Fruit fly (Drosophila melanogaster) whole organism, embryonic: ENCODE measurements around the gene CG34176.

Experiments used
- Antp ChIP-seq: fragments of 200-800 bp; sonication (Bioruptor generic); optimal IDR thresholded peaks from 3 replicates; lab custom pipeline; 2016; ENCODE audit warnings: missing biosample characterization, missing genetic modification characterization
- Awh ChIP-seq: fragments of 200-800 bp; sonication (Bioruptor generic); IDR thresholded peaks from 2 replicates; pipeline ENCODE4, ENCODE4 v1.3.6; 2022; ENCODE audit warnings: missing biosample characterization, missing genetic modification characterization
- CG10321 ChIP-seq: fragments of 200-800 bp; sonication (Bioruptor generic); IDR thresholded peaks from 2 replicates; pipeline ENCODE4 v1.3.6; 2022; ENCODE audit warnings: missing biosample characterization, missing genetic modification characterization
- CG10431 ChIP-seq: fragments of 200-800 bp; sonication (Bioruptor generic); optimal IDR thresholded peaks from 3 replicates; lab custom pipeline; 2018; ENCODE audit warnings: missing biosample characterization, mild to moderate bottlenecking, missing genetic modification characterization
- CG12071 ChIP-seq: fragments of 200-800 bp; sonication (Bioruptor generic); optimal IDR thresholded peaks from 3 replicates; lab custom pipeline; 2018; ENCODE audit warnings: missing biosample characterization, mild to moderate bottlenecking, missing genetic modification characterization
- CG13296 ChIP-seq: fragments of 200-800 bp; sonication (Bioruptor generic); optimal IDR thresholded peaks from 3 replicates; lab custom pipeline; 2018; ENCODE audit warnings: missing biosample characterization, mild to moderate bottlenecking, missing genetic modification characterization
- CG13424 ChIP-seq: fragments of 200-800 bp; sonication (Bioruptor generic); optimal IDR thresholded peaks from 2 replicates; lab custom pipeline; 2019; ENCODE audit warnings: missing biosample characterization, mild to moderate bottlenecking, missing genetic modification characterization, moderate library complexity
- CG13775 ChIP-seq: fragments of 200-800 bp; sonication (Bioruptor generic); optimal IDR thresholded peaks from 3 replicates; lab custom pipeline; 2017; ENCODE audit warnings: missing biosample characterization, mild to moderate bottlenecking, missing genetic modification characterization
- CG16863 ChIP-seq: fragments of 200-800 bp; sonication (Bioruptor generic); optimal IDR thresholded peaks from 3 replicates; lab custom pipeline; 2016; ENCODE audit warnings: missing biosample characterization, missing genetic modification characterization
- CG17186 ChIP-seq: fragments of 200-800 bp; sonication (Bioruptor generic); optimal IDR thresholded peaks from 3 replicates; lab custom pipeline; 2017; ENCODE audit warnings: missing biosample characterization, missing genetic modification reagents, missing genetic modification characterization
- CG2116 ChIP-seq: fragments of 200-800 bp; sonication (Bioruptor generic); optimal IDR thresholded peaks from 3 replicates; lab custom pipeline; 2018; ENCODE audit warnings: missing biosample characterization, mild to moderate bottlenecking, missing genetic modification characterization
- CG2678 ChIP-seq: fragments of 200-800 bp; sonication (Bioruptor generic); optimal IDR thresholded peaks from 3 replicates; lab custom pipeline; 2019; ENCODE audit warnings: missing biosample characterization, mild to moderate bottlenecking, missing genetic modification characterization, moderate library complexity
- CG2889 ChIP-seq: fragments of 200-800 bp; sonication (Bioruptor generic); IDR thresholded peaks from 3 replicates; pipeline ENCODE4 v1.3.6; 2022; ENCODE audit warnings: missing biosample characterization, missing genetic modification characterization
- CG34376 ChIP-seq: fragments of 200-800 bp; sonication (Bioruptor generic); optimal IDR thresholded peaks from 2 replicates; lab custom pipeline; 2018; ENCODE audit warnings: missing biosample characterization, mild to moderate bottlenecking, missing genetic modification characterization
- CG4328 ChIP-seq: fragments of 200-800 bp; sonication (Bioruptor generic); optimal IDR thresholded peaks from 3 replicates; lab custom pipeline; 2017; ENCODE audit warnings: missing biosample characterization, missing genetic modification reagents, missing genetic modification characterization
- CG6765 ChIP-seq: fragments of 200-800 bp; sonication (Bioruptor generic); optimal IDR thresholded peaks from 3 replicates; lab custom pipeline; 2017; ENCODE audit warnings: missing biosample characterization, mild to moderate bottlenecking, missing genetic modification characterization
- Dek ChIP-seq: fragments of 200-800 bp; sonication (Bioruptor generic); optimal IDR thresholded peaks from 3 replicates; lab custom pipeline; 2019; ENCODE audit warnings: missing biosample characterization, mild to moderate bottlenecking, missing genetic modification characterization, moderate library complexity
- Dip2 ChIP-seq: fragments of 200-800 bp; sonication (Bioruptor generic); IDR thresholded peaks from 2 replicates; pipeline ENCODE4 v1.3.6; 2022; ENCODE audit warnings: missing biosample characterization, missing genetic modification characterization
- Doc3 ChIP-seq: fragments of 200-800 bp; sonication (Bioruptor generic); IDR thresholded peaks from 3 replicates; pipeline ENCODE4 v1.3.6; 2022; ENCODE audit warnings: missing biosample characterization, missing genetic modification characterization; ENCODE audit not compliant: partially characterized antibody
- Ets97D ChIP-seq: fragments of 200-800 bp; sonication (Bioruptor generic); optimal IDR thresholded peaks from 3 replicates; lab custom pipeline; 2016; ENCODE audit warnings: missing biosample characterization, missing genetic modification characterization
- Hr51 ChIP-seq, 2 experiments: fragments of 200-800 bp; sonication (Bioruptor generic); optimal IDR thresholded peaks; 2 replicates in 1 of 2; 3 replicates in 1 of 2; lab custom pipeline; 2016 to 2018; ENCODE audit warnings: missing biosample characterization in 2 of 2, missing genetic modification characterization in 2 of 2, mild to moderate bottlenecking in 1 of 2, moderate library complexity in 1 of 2
- MBD-R2 ChIP-seq: fragments of 200-800 bp; sonication (Bioruptor generic); IDR thresholded peaks from 2 replicates; pipeline ENCODE4 v1.3.6; 2022; ENCODE audit warnings: missing biosample characterization, missing genetic modification characterization
- NfI ChIP-seq: fragments of 200-800 bp; sonication (Bioruptor generic); optimal IDR thresholded peaks from 3 replicates; lab custom pipeline; 2018; ENCODE audit warnings: missing biosample characterization, mild to moderate bottlenecking, missing genetic modification characterization, moderate library complexity
- Oli ChIP-seq: fragments of 200-800 bp; sonication (Bioruptor generic); optimal IDR thresholded peaks from 2 replicates; lab custom pipeline; 2018; ENCODE audit warnings: missing biosample characterization, mild to moderate bottlenecking, missing genetic modification characterization, moderate library complexity
- Opbp ChIP-seq: fragments of 200-800 bp; sonication (Bioruptor generic); IDR thresholded peaks from 3 replicates; pipeline ENCODE4 v1.3.6; 2022; ENCODE audit warnings: missing biosample characterization, missing genetic modification characterization; ENCODE audit not compliant: partially characterized antibody
- Taf1 ChIP-seq: fragments of 200-800 bp; sonication (Bioruptor generic); IDR thresholded peaks from 2 replicates; pipeline ENCODE4 v1.3.6; 2022; ENCODE audit warnings: missing biosample characterization, missing genetic modification characterization
- abd-A ChIP-seq: fragments of 200-800 bp; sonication (Bioruptor generic); optimal IDR thresholded peaks from 3 replicates; lab custom pipeline; 2019; ENCODE audit warnings: missing biosample characterization, mild to moderate bottlenecking, missing genetic modification characterization, moderate library complexity
- amos ChIP-seq: fragments of 200-800 bp; sonication (Bioruptor generic); IDR thresholded peaks from 2 replicates; pipeline ENCODE4 v1.3.6; 2022; ENCODE audit warnings: missing biosample characterization, missing genetic modification characterization; ENCODE audit not compliant: partially characterized antibody
- ase ChIP-seq: fragments of 200-800 bp; sonication (Bioruptor generic); IDR thresholded peaks from 3 replicates; pipeline ENCODE4 v1.3.6; 2022; ENCODE audit warnings: missing biosample characterization, missing genetic modification characterization
- caup ChIP-seq: fragments of 200-800 bp; sonication (Bioruptor generic); optimal IDR thresholded peaks from 3 replicates; lab custom pipeline; 2017; ENCODE audit warnings: missing biosample characterization, mild to moderate bottlenecking, missing genetic modification characterization, moderate library complexity; ENCODE audit not compliant: severe bottlenecking
- crol ChIP-seq: fragments of 200-800 bp; sonication (Bioruptor generic); IDR thresholded peaks from 2 replicates; pipeline ENCODE4 v1.3.6; 2022; ENCODE audit warnings: missing biosample characterization, missing genetic modification characterization
- dmrt11E ChIP-seq: fragments of 200-800 bp; sonication (Bioruptor generic); optimal IDR thresholded peaks from 3 replicates; lab custom pipeline; 2018; ENCODE audit warnings: missing biosample characterization, mild to moderate bottlenecking, missing genetic modification characterization, moderate library complexity
- fd102C ChIP-seq: fragments of 200-800 bp; sonication (Bioruptor generic); optimal IDR thresholded peaks from 2 replicates; lab custom pipeline; 2018; ENCODE audit warnings: missing biosample characterization, mild to moderate bottlenecking, missing genetic modification characterization, moderate library complexity
- fd64A ChIP-seq: fragments of 200-800 bp; sonication (Bioruptor generic); optimal IDR thresholded peaks from 3 replicates; lab custom pipeline; 2018; ENCODE audit warnings: missing biosample characterization, mild to moderate bottlenecking, missing genetic modification characterization
- gce ChIP-seq: fragments of 200-800 bp; sonication (Bioruptor generic); IDR thresholded peaks from 3 replicates; pipeline ENCODE4 v1.3.6; 2022; ENCODE audit warnings: missing biosample characterization, missing genetic modification characterization
- ind ChIP-seq: fragments of 200-800 bp; sonication (Bioruptor generic); optimal IDR thresholded peaks from 3 replicates; lab custom pipeline; 2016; ENCODE audit warnings: missing biosample characterization, missing genetic modification characterization
- jing ChIP-seq: fragments of 200-800 bp; sonication (Bioruptor generic); optimal IDR thresholded peaks from 2 replicates; lab custom pipeline; 2018; ENCODE audit warnings: missing biosample characterization, mild to moderate bottlenecking, missing genetic modification characterization
- jumu ChIP-seq: fragments of 200-800 bp; sonication (Bioruptor generic); optimal IDR thresholded peaks from 3 replicates; lab custom pipeline; 2016; ENCODE audit warnings: missing biosample characterization, missing genetic modification characterization
- nom ChIP-seq: fragments of 200-800 bp; sonication (Bioruptor generic); optimal IDR thresholded peaks from 2 replicates; lab custom pipeline; 2017; ENCODE audit warnings: missing biosample characterization, missing genetic modification characterization, mild to moderate bottlenecking, moderate library complexity, missing genetic modification reagents
- org-1 ChIP-seq: fragments of 200-800 bp; sonication (Bioruptor generic); optimal IDR thresholded peaks from 2 replicates; lab custom pipeline; 2017; ENCODE audit warnings: missing biosample characterization, missing genetic modification characterization
- pzg ChIP-seq: fragments of 200-800 bp; sonication (Bioruptor generic); optimal IDR thresholded peaks from 3 replicates; lab custom pipeline; 2018; ENCODE audit warnings: missing biosample characterization, mild to moderate bottlenecking, missing genetic modification characterization, moderate library complexity
- schlank ChIP-seq: fragments of 200-800 bp; sonication (Bioruptor generic); optimal IDR thresholded peaks from 2 replicates; lab custom pipeline; 2018; ENCODE audit warnings: missing biosample characterization, mild to moderate bottlenecking, missing genetic modification characterization
- sima ChIP-seq: fragments of 200-800 bp; sonication (Bioruptor generic); optimal IDR thresholded peaks from 2 replicates; lab custom pipeline; 2016; ENCODE audit warnings: missing biosample characterization, missing genetic modification characterization
- sisA ChIP-seq: fragments of 200-800 bp; sonication (Bioruptor generic); IDR thresholded peaks from 2 replicates; pipeline ENCODE4 v1.3.6; 2022; ENCODE audit warnings: missing biosample characterization, missing genetic modification characterization
- sr ChIP-seq: fragments of 200-800 bp; sonication (Bioruptor generic); IDR thresholded peaks from 3 replicates; pipeline ENCODE4 v1.3.6; 2022; ENCODE audit warnings: missing biosample characterization, missing genetic modification characterization
- sug ChIP-seq: fragments of 200-800 bp; optimal IDR thresholded peaks from 2 replicates; lab custom pipeline; 2019; ENCODE audit warnings: missing biosample characterization, mild to moderate bottlenecking, missing genetic modification characterization, moderate library complexity
- tap ChIP-seq: fragments of 200-800 bp; optimal IDR thresholded peaks from 3 replicates; lab custom pipeline; 2019; ENCODE audit warnings: missing biosample characterization, mild to moderate bottlenecking, missing genetic modification characterization, moderate library complexity
- unpg ChIP-seq: fragments of 200-800 bp; sonication (Bioruptor generic); optimal IDR thresholded peaks from 3 replicates; lab custom pipeline; 2018; ENCODE audit warnings: missing biosample characterization, mild to moderate bottlenecking, missing genetic modification characterization, moderate library complexity

The CG34176 gene

dm6 chr2L:4053421-4054091, 49.7 kb downstream of the CG34176 start (continued):
- no peak for TF ChIP-seq CG34376 (GFP tag; lab: Kevin White, UChicago)
- TF ChIP-seq CG12071 (GFP tag; lab: Kevin White, UChicago), result no peak
- no peak for TF ChIP-seq sug (tag; lab: Kevin White, UChicago)
- TF ChIP-seq Antp (GFP tag; lab: Kevin White, UChicago), result no peak
- no peak for TF ChIP-seq amos (GFP tag; lab: Robert Waterston, UW)
- TF ChIP-seq Opbp, result no peak
- peak; percentile 7 for TF ChIP-seq caup
- TF ChIP-seq CG4328 (GFP tag; lab: Kevin White, UChicago), result peak; percentile 2
- TF ChIP-seq ind (GFP tag; lab: Kevin White, UChicago), result peak; percentile 32
- TF ChIP-seq sima, result no peak
- no peak for TF ChIP-seq pzg (GFP tag; lab: Kevin White, UChicago)
- no peak for TF ChIP-seq sr (GFP tag; lab: Robert Waterston, UW)
- TF ChIP-seq NfI (GFP tag; lab: Kevin White, UChicago), result peak; percentile 7
- TF ChIP-seq jumu (GFP tag; lab: Kevin White, UChicago), result peak; percentile 1
- peak; percentile 50; the same call in 1 of the 2 replicates for TF ChIP-seq crol (GFP tag; lab: Robert Waterston, UW)
- TF ChIP-seq CG13296 (GFP tag; lab: Kevin White, UChicago), result peak; percentile 14
- TF ChIP-seq CG17186, result no peak
- TF ChIP-seq gce (GFP tag; lab: Robert Waterston, UW), result no peak
- no peak for TF ChIP-seq Ets97D (GFP tag; lab: Kevin White, UChicago)
- peak; percentile 77 for TF ChIP-seq unpg (GFP tag; lab: Kevin White, UChicago)
- TF ChIP-seq CG16863 (GFP tag; lab: Kevin White, UChicago), result peak; percentile 25
- TF ChIP-seq Oli (tag; lab: Kevin White, UChicago), result peak; percentile 65
- TF ChIP-seq fd102C (GFP tag; lab: Kevin White, UChicago), result no peak
- TF ChIP-seq tap (tag; lab: Kevin White, UChicago), result peak; percentile 70
- peak; percentile 89 for TF ChIP-seq dmrt11E (tag; lab: Kevin White, UChicago)
- TF ChIP-seq Awh, result peak; percentile 63; the same call in 1 of the 2 replicates
- TF ChIP-seq CG2116 (GFP tag; lab: Kevin White, UChicago), result peak; percentile 3
- no peak for TF ChIP-seq Dip2 (GFP tag; lab: Robert Waterston, UW)
- no peak for TF ChIP-seq Taf1 (GFP tag; lab: Robert Waterston, UW)
- no peak for TF ChIP-seq schlank
- peak; percentile 32; the same call in 1 of the 3 replicates for TF ChIP-seq ase (GFP tag; lab: Robert Waterston, UW)
- peak; percentile 62 for TF ChIP-seq org-1 (GFP tag; lab: Kevin White, UChicago)
- no peak for TF ChIP-seq Doc3 (GFP tag; lab: Robert Waterston, UW)
- peak; percentile 79 for TF ChIP-seq CG13424
- TF ChIP-seq CG10431 (GFP tag; lab: Kevin White, UChicago), result peak; percentile 55
- TF ChIP-seq Hr51 (GFP tag; optimal IDR thresholded peaks at IDR 0.05; lab: Kevin White, UChicago), result peak in 1 of 2 experiments; percentile 67
- peak; percentile 75; the same call in 1 of the 2 replicates for TF ChIP-seq sisA (GFP tag; lab: Robert Waterston, UW)
- TF ChIP-seq fd64A (GFP tag; lab: Kevin White, UChicago), result no peak
- peak; percentile 23 for TF ChIP-seq jing (GFP tag; lab: Kevin White, UChicago)
- no peak for TF ChIP-seq abd-A (tag; lab: Kevin White, UChicago)
- peak; percentile 4 for TF ChIP-seq nom (GFP tag; lab: Kevin White, UChicago)
- TF ChIP-seq CG10321, result no peak
- TF ChIP-seq CG13775 (GFP tag; lab: Kevin White, UChicago), result peak; percentile 67
- TF ChIP-seq Dek (tag; lab: Kevin White, UChicago), result peak; percentile 51
- TF ChIP-seq MBD-R2 (GFP tag; lab: Robert Waterston, UW), result 0 out of 2 replicates have a peak, but pooled peaks have one; percentile 7
- TF ChIP-seq CG6765 (GFP tag; lab: Kevin White, UChicago), result no peak
- peak; percentile 37; the same call in 1 of the 3 replicates for TF ChIP-seq CG2889 (GFP tag; lab: Robert Waterston, UW)
- peak; percentile 83 for TF ChIP-seq CG2678 (tag; lab: Kevin White, UChicago)
